Worm (Caenorhabditis elegans) whole organism, L2 larva: ENCODE measurements around the gene exos-1.

Experiments
- C34F6.9 ChIP-seq: fragments of 150-350 bp; optimal IDR thresholded peaks from 2 replicates; lab custom pipeline; 2014; ENCODE audit warnings: missing biosample characterization, missing genetic modification characterization
- F13H6.1 ChIP-seq: sonication (generic microtip); optimal IDR thresholded peaks from 2 replicates; lab custom pipeline; 2016; ENCODE audit warnings: missing genetic modification characterization, missing compliant biosample characterization
- R02D3.7 ChIP-seq: fragments of 150-350 bp; optimal IDR thresholded peaks from 2 replicates; lab custom pipeline; 2014; ENCODE audit warnings: missing biosample characterization, missing genetic modification characterization
- Y55F3AM.14 ChIP-seq: fragments of 200-800 bp; sonication (Bioruptor generic); optimal IDR thresholded peaks from 2 replicates; lab custom pipeline; 2018; ENCODE audit warnings: mild to moderate bottlenecking, missing genetic modification characterization, missing compliant biosample characterization
- ZK546.5 ChIP-seq: sonication (generic microtip); optimal IDR thresholded peaks from 2 replicates; lab custom pipeline; 2017; ENCODE audit warnings: missing biosample characterization, missing genetic modification characterization
- alr-1 ChIP-seq: fragments of 150-350 bp; optimal IDR thresholded peaks from 2 replicates; lab custom pipeline; 2014; ENCODE audit warnings: missing biosample characterization, missing genetic modification characterization
- aly-2 ChIP-seq: fragments of 150-350 bp; optimal IDR thresholded peaks from 2 replicates; lab custom pipeline; 2014; ENCODE audit warnings: missing biosample characterization, missing genetic modification characterization
- ama-1 ChIP-seq: fragments of 150-350 bp; optimal IDR thresholded peaks from 2 replicates; lab custom pipeline; 2018; ENCODE audit warnings: inconsistent platforms
- blmp-1 ChIP-seq: sonication (generic microtip); optimal IDR thresholded peaks from 2 replicates; lab custom pipeline; 2017; ENCODE audit warnings: missing genetic modification characterization, mild to moderate bottlenecking, missing compliant biosample characterization, antibody characterized with exemption, moderate library complexity; ENCODE audit not compliant: insufficient read depth
- ceh-16 ChIP-seq: fragments of 150-350 bp; optimal IDR thresholded peaks from 2 replicates; lab custom pipeline; 2014; ENCODE audit warnings: missing biosample characterization, missing genetic modification characterization
- ceh-82 ChIP-seq: fragments of 150-350 bp; optimal IDR thresholded peaks from 2 replicates; lab custom pipeline; 2014; ENCODE audit warnings: missing biosample characterization, missing genetic modification characterization
- crh-2 ChIP-seq: sonication (generic microtip); optimal IDR thresholded peaks from 2 replicates; lab custom pipeline; 2017; ENCODE audit warnings: missing biosample characterization, missing genetic modification characterization
- dmd-4 ChIP-seq: sonication (generic microtip); optimal IDR thresholded peaks from 2 replicates; lab custom pipeline; 2017; ENCODE audit warnings: missing biosample characterization, missing genetic modification characterization
- egl-27 ChIP-seq: sonication (generic microtip); optimal IDR thresholded peaks from 3 replicates; lab custom pipeline; 2017; ENCODE audit warnings: missing biosample characterization, missing genetic modification reagents, missing genetic modification characterization
- elt-1 ChIP-seq: fragments of 150-350 bp; optimal IDR thresholded peaks from 2 replicates; lab custom pipeline; 2014; ENCODE audit warnings: missing biosample characterization, missing genetic modification characterization
- elt-3 ChIP-seq: sonication (generic microtip); optimal IDR thresholded peaks from 2 replicates; lab custom pipeline; 2017; ENCODE audit warnings: missing biosample characterization, missing genetic modification characterization
- fos-1 ChIP-seq: fragments of 150-350 bp; optimal IDR thresholded peaks from 2 replicates; lab custom pipeline; 2014; ENCODE audit warnings: missing biosample characterization, missing genetic modification characterization
- gmeb-1 ChIP-seq: fragments of 150-350 bp; optimal IDR thresholded peaks from 2 replicates; lab custom pipeline; 2014; ENCODE audit warnings: missing biosample characterization, missing genetic modification characterization
- lin-11 ChIP-seq: fragments of 150-350 bp; sonication (generic microtip); optimal IDR thresholded peaks from 2 replicates; lab custom pipeline; 2014; ENCODE audit warnings: missing biosample characterization, missing genetic modification characterization, inconsistent platforms, mixed read lengths
- lin-13 ChIP-seq: fragments of 150-350 bp; optimal IDR thresholded peaks from 2 replicates; lab custom pipeline; 2014; ENCODE audit warnings: missing biosample characterization, missing genetic modification reagents, missing genetic modification characterization
- lin-39 ChIP-seq: fragments of 150-350 bp; optimal IDR thresholded peaks from 2 replicates; lab custom pipeline; 2014; ENCODE audit warnings: missing biosample characterization, missing genetic modification reagents, missing genetic modification characterization
- lsy-2 ChIP-seq, 2 experiments: fragments of 150-350 bp in 1 of 2; sonication (generic microtip) in 1 of 2; optimal IDR thresholded peaks; 2 replicates each; lab custom pipeline; 2014 to 2017; ENCODE audit warnings: missing biosample characterization in 2 of 2, missing genetic modification characterization in 2 of 2
- mab-5 ChIP-seq: fragments of 150-350 bp; optimal IDR thresholded peaks from 2 replicates; lab custom pipeline; 2014; ENCODE audit warnings: missing biosample characterization, missing genetic modification characterization
- mbf-1 ChIP-seq: sonication (generic microtip); optimal IDR thresholded peaks from 2 replicates; lab custom pipeline; 2017; ENCODE audit warnings: missing biosample characterization, missing genetic modification characterization
- mdl-1 ChIP-seq, 2 experiments: fragments of 150-350 bp in 1 of 2; sonication (generic microtip) in 1 of 2; optimal IDR thresholded peaks; 2 replicates each; lab custom pipeline; 2017; ENCODE audit warnings: missing biosample characterization in 2 of 2, missing genetic modification characterization in 2 of 2
- nhr-10 ChIP-seq: sonication (generic microtip); optimal IDR thresholded peaks from 2 replicates; lab custom pipeline; 2017; ENCODE audit warnings: missing biosample characterization, missing genetic modification characterization
- nhr-11 ChIP-seq: fragments of 150-350 bp; optimal IDR thresholded peaks from 2 replicates; lab custom pipeline; 2014; ENCODE audit warnings: missing biosample characterization, missing genetic modification characterization
- nhr-12 ChIP-seq: fragments of 150-350 bp; optimal IDR thresholded peaks from 2 replicates; lab custom pipeline; 2014; ENCODE audit warnings: missing biosample characterization, missing genetic modification characterization
- nhr-129 ChIP-seq: fragments of 150-350 bp; optimal IDR thresholded peaks from 2 replicates; lab custom pipeline; 2014; ENCODE audit warnings: missing biosample characterization, missing genetic modification characterization
- nhr-21 ChIP-seq: fragments of 150-350 bp; optimal IDR thresholded peaks from 2 replicates; lab custom pipeline; 2014; ENCODE audit warnings: missing biosample characterization, missing genetic modification characterization
- nhr-23 ChIP-seq: fragments of 150-350 bp; optimal IDR thresholded peaks from 2 replicates; lab custom pipeline; 2014; ENCODE audit warnings: missing biosample characterization, missing genetic modification reagents, missing genetic modification characterization
- nhr-237 ChIP-seq: fragments of 150-350 bp; optimal IDR thresholded peaks from 2 replicates; lab custom pipeline; 2014; ENCODE audit warnings: missing biosample characterization, missing genetic modification characterization
- nhr-25 ChIP-seq: fragments of 150-350 bp; sonication (generic microtip); optimal IDR thresholded peaks from 3 replicates; lab custom pipeline; 2014; ENCODE audit warnings: missing biosample characterization, missing genetic modification characterization
- nhr-6 ChIP-seq: fragments of 150-350 bp; optimal IDR thresholded peaks from 2 replicates; lab custom pipeline; 2014; ENCODE audit warnings: missing biosample characterization, missing genetic modification characterization
- nhr-77 ChIP-seq: fragments of 150-350 bp; optimal IDR thresholded peaks from 2 replicates; lab custom pipeline; 2014; ENCODE audit warnings: missing biosample characterization, missing genetic modification characterization
- peb-1 ChIP-seq: fragments of 150-350 bp; optimal IDR thresholded peaks from 2 replicates; lab custom pipeline; 2014; ENCODE audit warnings: missing biosample characterization, missing genetic modification characterization
- sem-4 ChIP-seq: fragments of 150-350 bp; optimal IDR thresholded peaks from 2 replicates; lab custom pipeline; 2014; ENCODE audit warnings: missing biosample characterization, missing genetic modification reagents, missing genetic modification characterization
- skn-1 ChIP-seq: sonication (generic microtip); optimal IDR thresholded peaks from 2 replicates; lab custom pipeline; 2017; ENCODE audit warnings: missing biosample characterization, missing genetic modification characterization
- sma-3 ChIP-seq: sonication (generic microtip); optimal IDR thresholded peaks from 2 replicates; lab custom pipeline; 2016; ENCODE audit warnings: missing genetic modification reagents, missing genetic modification characterization, missing compliant biosample characterization
- sma-9 ChIP-seq, 2 experiments: fragments of 150-350 bp in 1 of 2; sonication (generic microtip) in 1 of 2; optimal IDR thresholded peaks; 2 replicates each; lab custom pipeline; 2014 to 2016; ENCODE audit warnings: missing genetic modification characterization in 2 of 2, mild to moderate bottlenecking in 1 of 2, missing biosample characterization in 1 of 2, missing compliant biosample characterization in 1 of 2, missing genetic modification reagents in 1 of 2, moderate library complexity in 1 of 2
- snpc-4 ChIP-seq: fragments of 150-350 bp; optimal IDR thresholded peaks from 2 replicates; lab custom pipeline; 2014; ENCODE audit warnings: missing biosample characterization, missing genetic modification characterization
- unc-39 ChIP-seq: fragments of 150-350 bp; optimal IDR thresholded peaks from 2 replicates; lab custom pipeline; 2014; ENCODE audit warnings: missing biosample characterization, missing genetic modification characterization
- unc-55 ChIP-seq: fragments of 150-350 bp; sonication (generic microtip); optimal IDR thresholded peaks from 3 replicates; lab custom pipeline; 2014; ENCODE audit warnings: missing biosample characterization, missing genetic modification reagents, missing genetic modification characterization
- unc-62 ChIP-seq: fragments of 150-350 bp; optimal IDR thresholded peaks from 2 replicates; lab custom pipeline; 2014; ENCODE audit warnings: missing biosample characterization, missing genetic modification reagents, missing genetic modification characterization
- zag-1 ChIP-seq: fragments of 150-350 bp; optimal IDR thresholded peaks from 2 replicates; lab custom pipeline; 2014; ENCODE audit warnings: missing biosample characterization, missing genetic modification characterization
- ztf-1 ChIP-seq: fragments of 200-800 bp; sonication (Bioruptor generic); conservative IDR thresholded peaks from 2 replicates; pipeline ENCODE4 v1.3.6; 2022; ENCODE audit warnings: missing genetic modification characterization, missing compliant biosample characterization
- ztf-11 ChIP-seq: sonication (generic microtip); optimal IDR thresholded peaks from 2 replicates; lab custom pipeline; 2017; ENCODE audit warnings: missing biosample characterization, missing genetic modification characterization
- ztf-4 ChIP-seq: fragments of 150-350 bp; optimal IDR thresholded peaks from 2 replicates; lab custom pipeline; 2014; ENCODE audit warnings: missing biosample characterization, missing genetic modification characterization

The exos-1 gene

ce11 chrIII:10987561-10988184 is 21.2 kb upstream of the exos-1 start, which contains the start of gene col-94:
col-94 (minus strand) TSS chrIII:10987873.
- TF ChIP-seq fos-1 (tag; lab: Kevin White, UChicago) (peak; percentile 0), crh-2 (tag; lab: Kevin White, UChicago) (peak; percentile 27), ztf-11 (tag; lab: Kevin White, UChicago) (no peak), elt-3 (tag; lab: Kevin White, UChicago) (no peak), nhr-77 (tag; lab: Kevin White, UChicago) (no peak), lin-39 (no peak), unc-39 (no peak), egl-27 (tag; lab: Kevin White, UChicago) (no peak), ama-1 (lab: Kevin White, UChicago) (peak; percentile 45), dmd-4 (tag; lab: Kevin White, UChicago) (no peak), alr-1 (no peak), ztf-4 (no peak), R02D3.7 (tag; lab: Kevin White, UChicago) (no peak), snpc-4 (peak; percentile 6), nhr-25 (tag; lab: Kevin White, UChicago) (peak; percentile 39)

ce11 chrIII:10989491-10990032 is 19.3 kb upstream of the exos-1 start:
- TF ChIP-seq nhr-10 (tag; lab: Kevin White, UChicago) (peak; percentile 93), unc-39 (no peak), nhr-237 (tag; lab: Kevin White, UChicago) (peak; percentile 86), nhr-129 (peak; percentile 95), alr-1 (no peak), dmd-4 (tag; lab: Kevin White, UChicago) (peak; percentile 59), mab-5 (peak; percentile 94), ztf-1 (0 out of 2 replicates have a peak, but pooled peaks have one; percentile 53), nhr-77 (tag; lab: Kevin White, UChicago) (peak; percentile 81), gmeb-1 (tag; lab: Kevin White, UChicago) (peak; percentile 93), nhr-23 (tag; lab: Kevin White, UChicago) (no peak), lin-11 (peak; percentile 83), ztf-4 (peak; percentile 95), nhr-21 (peak; percentile 98), C34F6.9 (peak; percentile 93), ceh-16 (peak; percentile 90), ztf-11 (tag; lab: Kevin White, UChicago) (peak; percentile 76), lin-13 (GFP tag; lab: Kevin White, UChicago) (peak; percentile 97), sma-9 (GFP tag; optimal IDR thresholded peaks at IDR 0.05; lab: Kevin White, UChicago) (peak; percentile 98), sma-9 (tag; optimal IDR thresholded peaks at IDR 0.05; lab: Kevin White, UChicago) (no peak), ama-1 (lab: Kevin White, UChicago) (peak; percentile 75), R02D3.7 (tag; lab: Kevin White, UChicago) (peak; percentile 38), sma-3 (GFP tag; lab: Kevin White, UChicago) (peak; percentile 95), sem-4 (tag; lab: Kevin White, UChicago) (peak; percentile 97), unc-62 (no peak), peb-1 (tag; lab: Kevin White, UChicago) (no peak), skn-1 (peak; percentile 61), fos-1 (tag; lab: Kevin White, UChicago) (peak; percentile 80), lsy-2 (tag; optimal IDR thresholded peaks at IDR 0.05; lab: Kevin White, UChicago) (peak; percentile 93 to 94), snpc-4 (peak; percentile 100), Y55F3AM.14 (peak; percentile 93), nhr-25 (tag; lab: Kevin White, UChicago) (peak; percentile 94), elt-1 (no peak), nhr-11 (peak; percentile 52), nhr-12 (peak; percentile 51), lin-39 (no peak), crh-2 (tag; lab: Kevin White, UChicago) (peak; percentile 98), blmp-1 (tag; lab: Kevin White, UChicago) (peak; percentile 82), nhr-6 (tag; lab: Kevin White, UChicago) (peak; percentile 96), zag-1 (tag; lab: Kevin White, UChicago) (peak; percentile 89), egl-27 (tag; lab: Kevin White, UChicago) (peak; percentile 93), mdl-1 (tag; optimal IDR thresholded peaks at IDR 0.05; lab: Kevin White, UChicago) (peak; percentile 66 to 74), aly-2 (peak; percentile 86), elt-3 (tag; lab: Kevin White, UChicago) (no peak), unc-55 (GFP tag; lab: Kevin White, UChicago) (peak; percentile 92), mbf-1 (tag; lab: Kevin White, UChicago) (peak; percentile 36), F13H6.1 (tag; lab: Kevin White, UChicago) (peak; percentile 96), ZK546.5 (tag; lab: Kevin White, UChicago) (peak; percentile 47), ceh-82 (tag; lab: Kevin White, UChicago) (peak; percentile 86)
- TF ChIP-seq, all 48 proteins: peak for 40
